Fruit fly (Drosophila melanogaster): ENCODE data around the gene CG14983.

CG14983 gene

DNA sequence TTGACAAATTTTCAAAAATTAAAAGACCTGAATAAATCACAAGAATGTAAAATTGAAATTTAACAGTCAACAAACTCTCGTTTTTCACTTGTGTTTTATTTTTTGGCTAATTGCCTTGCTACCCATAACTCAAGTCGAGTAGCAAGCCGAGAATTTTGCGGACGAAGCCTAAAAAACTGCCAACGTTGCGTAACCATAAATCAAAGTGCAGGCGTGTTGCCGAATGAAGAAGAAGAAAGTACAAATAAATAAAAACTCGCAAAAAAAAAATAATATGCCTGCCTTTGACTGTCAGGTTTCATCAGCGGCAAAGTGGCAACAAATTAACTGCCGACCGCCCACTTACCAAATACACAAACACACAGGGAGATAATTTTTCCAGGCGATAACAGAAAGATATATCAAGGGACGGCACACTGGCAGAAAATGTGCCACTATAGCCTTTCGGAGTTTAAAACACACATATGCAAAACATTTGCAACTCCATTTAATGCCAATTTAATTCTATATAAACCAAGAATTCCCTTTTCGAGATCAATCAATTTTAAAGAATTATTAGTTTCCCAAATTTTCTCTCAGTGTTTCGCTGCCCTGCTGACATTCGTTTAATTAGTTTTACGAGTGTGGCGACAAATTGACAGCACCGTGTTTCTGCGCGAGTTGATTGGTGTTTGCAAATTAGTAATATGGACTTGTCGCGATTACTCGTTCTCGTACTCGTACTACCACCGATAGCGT is 20.7 kb downstream of the CG14983 start (continued):
- TF ChIP-seq NK7.1 (GFP tag; optimal IDR thresholded peaks at IDR 0.05) (peak; percentile 55), onecut (GFP tag; IDR thresholded peaks at IDR 0.05) (peak; percentile 72), ci (GFP tag; IDR thresholded peaks at IDR 0.05) (peak; percentile 92), CG6765 (GFP tag; optimal IDR thresholded peaks at IDR 0.05) (peak; percentile 81), grn (GFP tag; optimal IDR thresholded peaks at IDR 0.05) (peak; percentile 3), CG1792 (GFP tag; optimal IDR thresholded peaks at IDR 0.05) (peak; percentile 85), stwl (tag; optimal IDR thresholded peaks at IDR 0.05) (no peak), chn (GFP tag; optimal IDR thresholded peaks at IDR 0.05) (peak; percentile 84), CG10366 (GFP tag; IDR thresholded peaks at IDR 0.05) (peak; percentile 90), CG3847 (GFP tag; IDR thresholded peaks at IDR 0.05) (peak; percentile 91), Rx (GFP tag; IDR thresholded peaks at IDR 0.05) (peak; percentile 66), dmrt11E (tag; optimal IDR thresholded peaks at IDR 0.05) (no peak), Lhr (GFP tag; optimal IDR thresholded peaks at IDR 0.05) (no peak), Gsc (GFP tag; IDR thresholded peaks at IDR 0.05) (peak; percentile 47; the same call in 1 of the 2 replicates), CG4282 (GFP tag; optimal IDR thresholded peaks at IDR 0.05) (peak; percentile 72), CG13287 (GFP tag; IDR thresholded peaks at IDR 0.05; ENCODE audit: partially characterized antibody) (no peak), Atf6 (GFP tag; IDR thresholded peaks at IDR 0.05) (peak; percentile 96), CG11456 (GFP tag; IDR thresholded peaks at IDR 0.05) (peak; percentile 90), sna (GFP tag; IDR thresholded peaks at IDR 0.05; ENCODE audit: partially characterized antibody) (no peak), CG13775 (GFP tag; optimal IDR thresholded peaks at IDR 0.05) (peak; percentile 81), cas (GFP tag; IDR thresholded peaks at IDR 0.05) (peak; percentile 81), Kr (GFP tag; optimal IDR thresholded peaks at IDR 0.05) (no peak), CG10274 (GFP tag; optimal IDR thresholded peaks at IDR 0.05) (peak; percentile 65), nerfin-2 (GFP tag; IDR thresholded peaks at IDR 0.05; ENCODE audit: partially characterized antibody) (no peak), mld (GFP tag; IDR thresholded peaks at IDR 0.05; ENCODE audit: partially characterized antibody) (no peak), lab (GFP tag; optimal IDR thresholded peaks at IDR 0.05) (peak; percentile 95), crc (GFP tag; optimal IDR thresholded peaks at IDR 0.05) (peak; percentile 82), Dbx (GFP tag; IDR thresholded peaks at IDR 0.05) (peak; percentile 95), Taf1 (GFP tag; IDR thresholded peaks at IDR 0.05) (peak; percentile 91), toy (GFP tag; IDR thresholded peaks at IDR 0.05) (peak; percentile 78), croc (GFP tag; conservative IDR thresholded peaks at IDR 0.05) (peak; percentile 27; the same call in 1 of the 3 replicates), crol (GFP tag; IDR thresholded peaks at IDR 0.05) (peak; percentile 39; the same call in 1 of the 2 replicates), fru (optimal IDR thresholded peaks at IDR 0.05) (no peak), CG32772 (GFP tag; IDR thresholded peaks at IDR 0.05) (peak; percentile 78), CG10431 (GFP tag; optimal IDR thresholded peaks at IDR 0.05) (peak; percentile 19), eve (GFP tag; optimal IDR thresholded peaks at IDR 0.05) (peak in 1 of 2 experiments; percentile 88), CG12942 (GFP tag; optimal IDR thresholded peaks at IDR 0.05) (peak; percentile 79), wek (GFP tag; optimal IDR thresholded peaks at IDR 0.05) (peak; percentile 56), bowl (GFP tag; IDR thresholded peaks at IDR 0.05) (peak; percentile 83), CG7372 (GFP tag; IDR thresholded peaks at IDR 0.05) (peak; percentile 83), stc (GFP tag; IDR thresholded peaks at IDR 0.05) (peak; percentile 83), CG6654 (GFP tag; optimal IDR thresholded peaks at IDR 0.05) (peak; percentile 49), CG9817 (tag; optimal IDR thresholded peaks at IDR 0.05) (peak; percentile 90), trh (GFP tag; optimal IDR thresholded peaks at IDR 0.05) (peak; percentile 45), gsb-n (tag; optimal IDR thresholded peaks at IDR 0.05) (no peak), CG2120 (GFP tag; optimal IDR thresholded peaks at IDR 0.05) (peak; percentile 98), CG14667 (GFP tag; IDR thresholded peaks at IDR 0.05) (peak; percentile 73), br (optimal IDR thresholded peaks at IDR 0.05) (no peak), CG15011 (GFP tag; optimal IDR thresholded peaks at IDR 0.05) (peak; percentile 84), CG15696 (tag; optimal IDR thresholded peaks at IDR 0.05) (peak; percentile 50), Hsf (GFP tag; optimal IDR thresholded peaks at IDR 0.05) (peak; percentile 88)
